Worm (Caenorhabditis elegans): ENCODE measurements around the gene lon-1.

ce11 chrIII:5472693-5473092, 1.6 kb upstream of the lon-1 start:
- no peak for TF ChIP-seq ama-1 (optimal IDR thresholded peaks at IDR 0.05)
- TF ChIP-seq ama-1 (GFP tag; optimal IDR thresholded peaks at IDR 0.05): no peak
- TF ChIP-seq nhr-179 (tag; optimal IDR thresholded peaks at IDR 0.05): no peak
- TF ChIP-seq lin-40 (tag; optimal IDR thresholded peaks at IDR 0.05): no peak
- no peak for TF ChIP-seq efl-1 (GFP tag; optimal IDR thresholded peaks at IDR 0.05)
- no peak for TF ChIP-seq Y79H2A.3 (GFP tag; conservative IDR thresholded peaks at IDR 0.05)

Data from whole organism, young adult.